Worm (Caenorhabditis elegans) whole organism, midembryonic: ENCODE results near the gene gadr-2.

ENCODE experiments used
- klf-2 ChIP-seq: fragments of 200-800 bp; sonication (Bioruptor generic); conservative IDR thresholded peaks from 2 replicates; pipeline ENCODE4 v1.3.6; 2022; ENCODE audit warnings: missing genetic modification reagents, missing genetic modification characterization, missing compliant biosample characterization
- tab-1 ChIP-seq: fragments of 200-800 bp; sonication (Bioruptor generic); IDR thresholded peaks from 2 replicates; pipeline ENCODE4 v1.3.6; 2022; ENCODE audit warnings: missing genetic modification characterization, missing compliant biosample characterization

ce11 chrIV:9441391-9441790, 43.5 kb downstream of the gadr-2 start:
- TF ChIP-seq tab-1 (GFP tag; lab: Robert Waterston, UW), result no peak
- TF ChIP-seq klf-2 (GFP tag; lab: Robert Waterston, UW), result no peak
